Worm (Caenorhabditis elegans): ENCODE data around the gene M01B2.8.
"Not testable (repeated sequence)": the region's sequence is repeated elsewhere in the genome, so short reads cannot be mapped to it uniquely, and the experiment has no call there.

M01B2.8 gene

ce11 chrV:15252082-15252481 is 7.9 kb upstream of the M01B2.8 start, which contains the start of gene srbc-76:
Gene srbc-76 (plus strand): TSS chrV:15252382.
- TF ChIP-seq tra-4 (tag; optimal IDR thresholded peaks at IDR 0.05): no peak
- no peak for TF ChIP-seq hmbx-1 (tag; optimal IDR thresholded peaks at IDR 0.05)
- no peak for TF ChIP-seq F13C5.2 (tag; optimal IDR thresholded peaks at IDR 0.05)
- no peak for TF ChIP-seq tbx-37 (GFP tag; conservative IDR thresholded peaks at IDR 0.05)
- no peak for TF ChIP-seq tbx-11 (GFP tag; IDR thresholded peaks at IDR 0.05)
- no peak for TF ChIP-seq hmg-4 (GFP tag; optimal IDR thresholded peaks at IDR 0.05)
- no peak for TF ChIP-seq ama-1 (optimal IDR thresholded peaks at IDR 0.05)
- no peak for TF ChIP-seq pes-1 (GFP tag; IDR thresholded peaks at IDR 0.05)
- no peak for TF ChIP-seq ceh-36 (tag; optimal IDR thresholded peaks at IDR 0.05)
- no peak for TF ChIP-seq ceh-13 (GFP tag; optimal IDR thresholded peaks at IDR 0.05)
- TF ChIP-seq aly-1 (tag; optimal IDR thresholded peaks at IDR 0.05): no peak
- no peak for TF ChIP-seq ets-7 (tag; optimal IDR thresholded peaks at IDR 0.05)
- no peak for TF ChIP-seq hnd-1 (tag; optimal IDR thresholded peaks at IDR 0.05)

ce11 chrV:15253529-15253928 is 6.5 kb upstream of the M01B2.8 start, which contains the start of gene srbc-75:
Gene srbc-75 (plus strand): TSS chrV:15253829.
- TF ChIP-seq ets-7 (tag; optimal IDR thresholded peaks at IDR 0.05) (no peak), tra-4 (tag; optimal IDR thresholded peaks at IDR 0.05) (no peak), pes-1 (GFP tag; IDR thresholded peaks at IDR 0.05) (no peak), tbx-11 (GFP tag; IDR thresholded peaks at IDR 0.05) (no peak), B0310.2 (tag; optimal IDR thresholded peaks at IDR 0.05) (no peak), F13C5.2 (tag; optimal IDR thresholded peaks at IDR 0.05) (no peak), hnd-1 (tag; optimal IDR thresholded peaks at IDR 0.05) (no peak), ceh-13 (GFP tag; optimal IDR thresholded peaks at IDR 0.05) (no peak), aly-1 (tag; optimal IDR thresholded peaks at IDR 0.05) (no peak), ama-1 (optimal IDR thresholded peaks at IDR 0.05) (no peak), hmbx-1 (tag; optimal IDR thresholded peaks at IDR 0.05) (no peak), hmg-4 (GFP tag; optimal IDR thresholded peaks at IDR 0.05) (no peak), tbx-37 (GFP tag; conservative IDR thresholded peaks at IDR 0.05) (no peak)

ce11 chrV:15256669-15257068 is 3.3 kb upstream of the M01B2.8 start, which contains the start of gene srsx-39:
Gene srsx-39 (minus strand): TSS chrV:15256769.
- not testable (repeated sequence) for TF ChIP-seq aly-1 (tag; optimal IDR thresholded peaks at IDR 0.05); ama-1 (optimal IDR thresholded peaks at IDR 0.05); hmg-4 (GFP tag; optimal IDR thresholded peaks at IDR 0.05)

DNA sequence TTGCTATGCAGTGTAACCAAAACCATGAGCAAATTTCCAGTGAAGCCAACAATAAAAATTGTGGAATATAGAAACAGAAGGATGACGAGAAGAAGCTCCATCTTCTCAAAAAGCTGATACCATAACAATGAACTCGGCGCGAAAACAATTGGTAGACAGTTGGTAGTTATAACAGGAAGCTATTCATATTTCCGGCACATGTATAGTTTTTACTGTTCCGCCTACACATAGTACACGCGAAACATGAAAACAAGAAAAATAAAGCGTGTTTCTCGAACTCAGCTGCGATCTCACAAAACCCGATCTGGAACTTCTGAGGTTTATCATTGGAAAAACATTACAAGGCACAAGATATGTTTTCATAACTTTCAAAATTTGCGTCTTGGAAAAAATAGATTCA is 955 bp upstream of the M01B2.8 start, which contains the start of gene srsx-37:
Gene srsx-37, minus strand, starts transcription at position 101 of the 400 bp plus-strand sequence.
- no peak for TF ChIP-seq ceh-36 (tag; optimal IDR thresholded peaks at IDR 0.05)
- no peak for TF ChIP-seq F13C5.2 (tag; optimal IDR thresholded peaks at IDR 0.05)
- TF ChIP-seq scrt-1 (GFP tag; IDR thresholded peaks at IDR 0.05): no peak
- TF ChIP-seq aly-1 (tag; optimal IDR thresholded peaks at IDR 0.05): no peak
- TF ChIP-seq pes-1 (GFP tag; IDR thresholded peaks at IDR 0.05): no peak
- TF ChIP-seq tra-4 (tag; optimal IDR thresholded peaks at IDR 0.05): no peak
- TF ChIP-seq hmbx-1 (tag; optimal IDR thresholded peaks at IDR 0.05): no peak
- TF ChIP-seq ets-7 (tag; optimal IDR thresholded peaks at IDR 0.05): no peak
- TF ChIP-seq B0310.2 (tag; optimal IDR thresholded peaks at IDR 0.05): no peak
- TF ChIP-seq ama-1 (optimal IDR thresholded peaks at IDR 0.05): no peak
- no peak for TF ChIP-seq hnd-1 (tag; optimal IDR thresholded peaks at IDR 0.05)
- TF ChIP-seq tbx-37 (GFP tag; conservative IDR thresholded peaks at IDR 0.05): no peak
- no peak for TF ChIP-seq flt-1 (GFP tag; IDR thresholded peaks at IDR 0.05)
- no peak for TF ChIP-seq ceh-13 (GFP tag; optimal IDR thresholded peaks at IDR 0.05)
- no peak for TF ChIP-seq hmg-4 (GFP tag; optimal IDR thresholded peaks at IDR 0.05)

- not testable (repeated sequence) for TF ChIP-seq tbx-11 (GFP tag; IDR thresholded peaks at IDR 0.05); ceh-36 (tag; optimal IDR thresholded peaks at IDR 0.05); pes-1 (GFP tag; IDR thresholded peaks at IDR 0.05)
These were observed 2.3 kb downstream of the M01B2.8 start, which contains the start of gene M01B2.10 for ce11 chrV:15262336-15262735. Gene M01B2.10 (minus strand): TSS chrV:15262436.

ce11 chrV:15264131-15264530 is 4.1 kb downstream of the M01B2.8 start, which contains the start of gene M01B2.12:
Gene M01B2.12 (minus strand): TSS chrV:15264231.
- no peak for TF ChIP-seq pes-1 (GFP tag; IDR thresholded peaks at IDR 0.05)
- no peak for TF ChIP-seq F13C5.2 (tag; optimal IDR thresholded peaks at IDR 0.05)
- no peak for TF ChIP-seq ets-7 (tag; optimal IDR thresholded peaks at IDR 0.05)
- TF ChIP-seq tbx-37 (GFP tag; conservative IDR thresholded peaks at IDR 0.05): no peak
- TF ChIP-seq hmbx-1 (tag; optimal IDR thresholded peaks at IDR 0.05): no peak
- TF ChIP-seq tra-4 (tag; optimal IDR thresholded peaks at IDR 0.05): no peak
- no peak for TF ChIP-seq tbx-11 (GFP tag; IDR thresholded peaks at IDR 0.05)
- TF ChIP-seq ceh-13 (GFP tag; optimal IDR thresholded peaks at IDR 0.05): no peak
- TF ChIP-seq B0310.2 (tag; optimal IDR thresholded peaks at IDR 0.05): no peak
- TF ChIP-seq flt-1 (GFP tag; IDR thresholded peaks at IDR 0.05): no peak
- TF ChIP-seq ama-1 (optimal IDR thresholded peaks at IDR 0.05): no peak
- no peak for TF ChIP-seq hmg-4 (GFP tag; optimal IDR thresholded peaks at IDR 0.05)

DNA sequence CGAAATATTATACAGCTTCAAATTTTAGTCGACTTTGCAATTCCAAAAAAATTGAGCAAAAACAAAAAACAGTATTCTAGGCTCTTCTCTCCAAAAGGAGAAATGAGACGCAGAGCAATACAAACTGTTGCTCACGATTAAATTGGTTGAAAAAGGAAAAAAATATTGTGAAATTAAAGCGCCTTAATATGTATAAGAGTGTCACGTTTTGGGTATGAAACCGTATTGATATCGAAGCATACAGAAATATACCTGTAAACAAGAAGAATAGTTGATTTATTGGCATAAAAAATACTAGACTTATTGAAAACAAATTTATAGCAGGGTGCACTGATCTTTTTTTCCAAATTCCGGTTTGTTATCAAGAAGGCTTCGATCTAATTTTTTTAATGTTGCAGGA is 5.8 kb downstream of the M01B2.8 start, which contains the start of gene M01B2.13:
Gene M01B2.13, minus strand, starts transcription at position 101 of the 400 bp plus-strand sequence.
- TF ChIP-seq F13C5.2 (tag; optimal IDR thresholded peaks at IDR 0.05): no peak
- TF ChIP-seq ceh-36 (tag; optimal IDR thresholded peaks at IDR 0.05): no peak
- TF ChIP-seq hnd-1 (tag; optimal IDR thresholded peaks at IDR 0.05): no peak
- TF ChIP-seq ama-1 (optimal IDR thresholded peaks at IDR 0.05): no peak
- TF ChIP-seq hmbx-1 (tag; optimal IDR thresholded peaks at IDR 0.05): no peak
- TF ChIP-seq scrt-1 (GFP tag; IDR thresholded peaks at IDR 0.05): no peak
- TF ChIP-seq flt-1 (GFP tag; IDR thresholded peaks at IDR 0.05): no peak
- TF ChIP-seq tbx-37 (GFP tag; conservative IDR thresholded peaks at IDR 0.05): no peak
- no peak for TF ChIP-seq tra-4 (tag; optimal IDR thresholded peaks at IDR 0.05)
- TF ChIP-seq pes-1 (GFP tag; IDR thresholded peaks at IDR 0.05): no peak

- TF ChIP-seq B0310.2 (tag; optimal IDR thresholded peaks at IDR 0.05): no peak
- TF ChIP-seq hmg-4 (GFP tag; optimal IDR thresholded peaks at IDR 0.05): no peak
- TF ChIP-seq ets-7 (tag; optimal IDR thresholded peaks at IDR 0.05): no peak
- no peak for TF ChIP-seq tra-4 (tag; optimal IDR thresholded peaks at IDR 0.05)
- no peak for TF ChIP-seq flt-1 (GFP tag; IDR thresholded peaks at IDR 0.05)
- no peak for TF ChIP-seq ceh-36 (tag; optimal IDR thresholded peaks at IDR 0.05)
- no peak for TF ChIP-seq hmbx-1 (tag; optimal IDR thresholded peaks at IDR 0.05)
- no peak for TF ChIP-seq tbx-11 (GFP tag; IDR thresholded peaks at IDR 0.05)
- no peak for TF ChIP-seq ceh-13 (GFP tag; optimal IDR thresholded peaks at IDR 0.05)
- no peak for TF ChIP-seq pes-1 (GFP tag; IDR thresholded peaks at IDR 0.05)
- no peak for TF ChIP-seq ama-1 (optimal IDR thresholded peaks at IDR 0.05)
- no peak for TF ChIP-seq tbx-37 (GFP tag; conservative IDR thresholded peaks at IDR 0.05)
- TF ChIP-seq aly-1 (tag; optimal IDR thresholded peaks at IDR 0.05): no peak
- no peak for TF ChIP-seq scrt-1 (GFP tag; IDR thresholded peaks at IDR 0.05)
- TF ChIP-seq sea-1 (GFP tag; conservative IDR thresholded peaks at IDR 0.05): no peak
- no peak for TF ChIP-seq hnd-1 (tag; optimal IDR thresholded peaks at IDR 0.05)
- TF ChIP-seq F13C5.2 (tag; optimal IDR thresholded peaks at IDR 0.05): no peak
These were observed 7.4 kb downstream of the M01B2.8 start, which contains the start of gene T10H4.13 for ce11 chrV:15267405-15267804. Gene T10H4.13 (minus strand): TSS chrV:15267505.

All from whole organism, early embryonic.